Worm (Caenorhabditis elegans): Measurements from ENCODE around the gene C26B9.3.

The C26B9.3 gene

DNA sequence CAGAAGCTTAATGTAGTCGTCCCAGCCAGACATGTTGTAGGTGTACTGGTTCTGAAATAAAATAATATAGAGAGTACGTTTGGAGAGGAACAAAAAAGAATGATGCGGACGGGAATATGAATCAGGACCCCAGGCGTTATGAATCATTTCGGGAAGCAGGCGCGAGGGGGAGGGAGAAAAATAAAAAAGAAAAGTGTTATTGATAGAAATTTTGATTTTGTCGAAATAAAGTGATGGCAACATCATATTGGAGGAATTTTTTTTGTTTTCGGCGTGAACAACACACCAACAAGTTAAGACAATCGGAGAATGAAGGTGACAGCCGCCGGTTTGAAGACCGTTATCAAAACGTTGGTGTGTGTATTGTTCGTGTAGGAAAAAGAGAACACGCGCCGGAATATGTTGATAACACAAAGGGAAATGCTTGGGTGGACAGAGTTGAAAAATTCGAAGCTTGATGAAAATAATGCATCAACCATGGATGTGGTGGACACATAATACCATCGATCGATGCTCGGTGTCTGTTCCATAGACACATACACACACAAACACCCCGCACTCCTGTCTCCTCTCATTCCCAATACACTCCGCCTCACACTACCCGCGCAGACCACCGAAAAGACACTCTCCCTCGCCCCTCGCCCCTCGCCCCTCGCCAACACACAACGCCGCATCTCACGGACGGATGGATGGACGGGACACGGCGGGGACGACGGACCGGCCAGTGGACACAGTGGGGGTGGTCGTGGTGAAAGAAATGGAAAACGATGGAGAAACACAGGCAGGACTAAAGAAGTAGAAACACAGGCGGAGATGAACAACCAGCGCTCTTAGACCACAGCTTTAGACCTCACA is 16.1 kb downstream of the C26B9.3 start, which contains the start of gene pfn-2 (continued):
- TF ChIP-seq egl-43 (GFP tag; IDR thresholded peaks at IDR 0.05): 0 out of 2 replicates have a peak, but pooled peaks have one; percentile 72
- peak; percentile 40 for TF ChIP-seq dmd-6 (GFP tag; IDR thresholded peaks at IDR 0.05)
- peak in 1 of 2 experiments; percentile 66 for TF ChIP-seq unc-62 (GFP tag; optimal IDR thresholded peaks at IDR 0.05 in 1 of 2)
- no peak for TF ChIP-seq unc-62 (tag; optimal IDR thresholded peaks at IDR 0.05)
- TF ChIP-seq skn-1 (tag; optimal IDR thresholded peaks at IDR 0.05): no peak
- peak; percentile 40; the same call in 1 of the 2 replicates for TF ChIP-seq lin-29 (GFP tag; IDR thresholded peaks at IDR 0.05)
- peak; percentile 38 for TF ChIP-seq nhr-28 (tag; optimal IDR thresholded peaks at IDR 0.05)
- TF ChIP-seq mep-1 (tag; optimal IDR thresholded peaks at IDR 0.05): peak; percentile 33
- peak; percentile 19 for TF ChIP-seq dve-1 (tag; optimal IDR thresholded peaks at IDR 0.05; ENCODE audit: insufficient read depth)
- no peak for TF ChIP-seq unc-39 (tag; optimal IDR thresholded peaks at IDR 0.05)
- peak; percentile 31 for TF ChIP-seq mes-2 (tag; optimal IDR thresholded peaks at IDR 0.05; ENCODE audit: poor library complexity, severe bottlenecking)
- TF ChIP-seq ZK337.2 (GFP tag; IDR thresholded peaks at IDR 0.05): no peak
- TF ChIP-seq nhr-111 (GFP tag; optimal IDR thresholded peaks at IDR 0.05): peak; percentile 14
- no peak for TF ChIP-seq duxl-1 (tag; optimal IDR thresholded peaks at IDR 0.05; ENCODE audit: poor library complexity)
- TF ChIP-seq hlh-11 (tag; optimal IDR thresholded peaks at IDR 0.05): peak; percentile 63
- no peak for TF ChIP-seq fos-1 (tag; optimal IDR thresholded peaks at IDR 0.05)
- no peak for TF ChIP-seq hlh-30 (tag; optimal IDR thresholded peaks at IDR 0.05; ENCODE audit: insufficient read depth)
- no peak for TF ChIP-seq F37D6.2 (tag; optimal IDR thresholded peaks at IDR 0.05)
- TF ChIP-seq T26A8.4 (GFP tag; IDR thresholded peaks at IDR 0.05): no peak
- TF ChIP-seq ceh-32 (tag; optimal IDR thresholded peaks at IDR 0.05; ENCODE audit: poor library complexity): no peak
- TF ChIP-seq lin-38 (GFP tag; IDR thresholded peaks at IDR 0.05): no peak; the same call in 1 of the 2 replicates

DNA sequence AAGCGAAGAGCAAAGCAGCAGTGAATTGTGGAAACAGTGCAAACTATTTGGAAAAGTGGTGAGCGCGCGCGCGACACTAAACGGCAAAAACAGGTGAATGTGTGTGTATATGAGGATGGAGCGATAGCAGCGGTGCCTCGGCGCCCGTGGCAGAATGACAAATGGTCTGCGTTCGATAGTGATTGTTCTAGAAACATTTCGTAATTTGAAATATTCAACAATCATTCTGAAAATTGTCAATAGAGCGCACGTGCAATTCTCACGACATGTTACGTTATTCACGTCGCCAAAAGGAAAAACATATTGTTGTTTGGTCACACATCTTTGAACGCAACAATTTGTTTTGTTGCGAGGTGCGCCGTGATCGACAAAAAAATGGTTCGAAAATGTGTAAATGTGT is 17.2 kb downstream of the C26B9.3 start:
- TF ChIP-seq aha-1 (tag): peak; percentile 100
- TF ChIP-seq dmd-6 (GFP tag; IDR thresholded peaks at IDR 0.05): peak; percentile 57
- TF ChIP-seq nhr-48 (tag; optimal IDR thresholded peaks at IDR 0.05): no peak
- 0 out of 2 replicates have a peak, but pooled peaks have one; percentile 9 for TF ChIP-seq T26A8.4 (GFP tag; IDR thresholded peaks at IDR 0.05)
- TF ChIP-seq lsy-2 (tag; optimal IDR thresholded peaks at IDR 0.05): peak in 1 of 2 experiments; percentile 17
- peak; percentile 62 for TF ChIP-seq dve-1 (tag; optimal IDR thresholded peaks at IDR 0.05; ENCODE audit: insufficient read depth)
- no peak for TF ChIP-seq F37D6.2 (tag; optimal IDR thresholded peaks at IDR 0.05)
- TF ChIP-seq mdl-1 (tag; optimal IDR thresholded peaks at IDR 0.05): peak in 1 of 2 experiments; percentile 4
- peak; percentile 14 for TF ChIP-seq nhr-28 (tag; optimal IDR thresholded peaks at IDR 0.05)
- no peak for TF ChIP-seq pha-4 (GFP tag; IDR thresholded peaks at IDR 0.05)
- TF ChIP-seq pha-4 (tag; optimal IDR thresholded peaks at IDR 0.05): peak; percentile 44
- TF ChIP-seq lin-13 (GFP tag; optimal IDR thresholded peaks at IDR 0.05): peak; percentile 18
- TF ChIP-seq hlh-11 (tag; optimal IDR thresholded peaks at IDR 0.05): peak; percentile 68
- peak; percentile 35; the same call in 1 of the 2 replicates for TF ChIP-seq mdt-29 (GFP tag; IDR thresholded peaks at IDR 0.05)
- no peak for TF ChIP-seq daf-16 (GFP tag; optimal IDR thresholded peaks at IDR 0.05)
- peak; percentile 97 for TF ChIP-seq daf-16 (tag; optimal IDR thresholded peaks at IDR 0.05)
- peak; percentile 45 for TF ChIP-seq mep-1 (tag; optimal IDR thresholded peaks at IDR 0.05)
- TF ChIP-seq Y48G9A.11 (GFP tag; IDR thresholded peaks at IDR 0.05): no peak
- peak; percentile 77 for TF ChIP-seq hlh-30 (tag; optimal IDR thresholded peaks at IDR 0.05; ENCODE audit: insufficient read depth)
- TF ChIP-seq snpc-1.2 (GFP tag; IDR thresholded peaks at IDR 0.05): no peak
- TF ChIP-seq nhr-6 (tag; optimal IDR thresholded peaks at IDR 0.05): no peak
- peak; percentile 46 to 98 for TF ChIP-seq hif-1 (tag; optimal IDR thresholded peaks at IDR 0.05)
- 0 out of 2 replicates have a peak, but pooled peaks have one; percentile 30 for TF ChIP-seq Y75B8A.6 (GFP tag; IDR thresholded peaks at IDR 0.05)

Data from whole organism, L4 larva.